Worm (Caenorhabditis elegans) whole organism, young adult: ENCODE measurements around the gene C05D2.8.

Experiments
- B0035.1 ChIP-seq: sonication (generic microtip); optimal IDR thresholded peaks from 2 replicates; lab custom pipeline; 2016; ENCODE audit warnings: missing genetic modification characterization, mild to moderate bottlenecking, missing compliant biosample characterization, missing genotype, missing genetic modification reagents
- ceh-40 ChIP-seq: fragments of 200-800 bp; sonication (Bioruptor generic); IDR thresholded peaks from 2 replicates; pipeline ENCODE4 v1.3.6; 2022; ENCODE audit warnings: missing genetic modification characterization, missing compliant biosample characterization
- ceh-91 ChIP-seq: fragments of 200-800 bp; sonication (Bioruptor generic); IDR thresholded peaks from 2 replicates; pipeline ENCODE4 v1.3.6; 2022; ENCODE audit warnings: missing genetic modification reagents, missing genetic modification characterization, missing compliant biosample characterization
- dpff-1 ChIP-seq: sonication (generic microtip); optimal IDR thresholded peaks from 2 replicates; lab custom pipeline; 2017; ENCODE audit warnings: mild to moderate bottlenecking, missing genetic modification characterization, missing compliant biosample characterization
- egl-44 ChIP-seq: fragments of 200-800 bp; sonication (Bioruptor generic); IDR thresholded peaks from 2 replicates; pipeline ENCODE4 v1.3.6; 2022; ENCODE audit warnings: missing genetic modification reagents, missing genetic modification characterization, missing compliant biosample characterization
- him-1 ChIP-seq: sonication (generic microtip); optimal IDR thresholded peaks from 2 replicates; lab custom pipeline; 2016; ENCODE audit warnings: missing genotype, missing genetic modification reagents, missing genetic modification characterization, missing compliant biosample characterization
- hmg-20 ChIP-seq: fragments of 200-800 bp; sonication (Bioruptor generic); IDR thresholded peaks from 2 replicates; pipeline ENCODE4 v1.3.6; 2022; ENCODE audit warnings: missing genetic modification reagents, missing genetic modification characterization, missing compliant biosample characterization
- lin-40 ChIP-seq: sonication (generic microtip); optimal IDR thresholded peaks from 2 replicates; lab custom pipeline; 2016; ENCODE audit warnings: missing genetic modification characterization, mild to moderate bottlenecking, missing compliant biosample characterization, missing genotype, missing genetic modification reagents
- mel-28 ChIP-seq: sonication (generic microtip); optimal IDR thresholded peaks from 2 replicates; lab custom pipeline; 2016; ENCODE audit warnings: borderline replicate concordance, mild to moderate bottlenecking, missing genetic modification characterization, missing compliant biosample characterization
- pbrm-1 ChIP-seq: fragments of 200-800 bp; sonication (Bioruptor generic); IDR thresholded peaks from 2 replicates; pipeline ENCODE4 v1.3.6; 2022; ENCODE audit warnings: missing genetic modification reagents, missing genetic modification characterization, missing compliant biosample characterization
- rcor-1 ChIP-seq: fragments of 200-800 bp; sonication (Bioruptor generic); IDR thresholded peaks from 2 replicates; pipeline ENCODE4 v1.3.6; 2022; ENCODE audit warnings: missing genetic modification reagents, missing genetic modification characterization, missing compliant biosample characterization
- ztf-6 ChIP-seq: fragments of 200-800 bp; sonication (Bioruptor generic); IDR thresholded peaks from 2 replicates; pipeline ENCODE4 v1.3.6; 2022; ENCODE audit warnings: missing genetic modification reagents, missing genetic modification characterization, missing compliant biosample characterization

DNA sequence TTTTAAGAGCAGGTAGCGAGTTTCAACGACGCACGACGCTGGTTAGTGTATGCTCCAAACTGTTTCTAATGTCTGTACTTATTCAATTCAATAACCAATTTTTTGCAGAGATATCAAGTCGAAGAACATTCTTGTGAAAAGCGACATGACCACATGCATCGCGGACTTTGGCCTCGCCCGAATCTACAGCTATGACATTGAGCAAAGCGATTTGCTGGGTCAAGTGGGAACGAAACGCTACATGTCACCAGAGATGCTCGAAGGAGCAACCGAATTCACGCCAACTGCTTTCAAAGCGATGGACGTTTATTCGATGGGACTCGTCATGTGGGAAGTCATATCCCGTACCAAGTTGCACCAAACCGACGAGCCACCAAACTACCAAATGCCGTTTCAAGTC is 20.2 kb upstream of the C05D2.8 start:
- no peak for TF ChIP-seq hmg-20 (GFP tag; lab: Robert Waterston, UW)
- TF ChIP-seq him-1 (tag; lab: Kevin White, UChicago) = no peak
- no peak for TF ChIP-seq ceh-40 (GFP tag; lab: Robert Waterston, UW)
- TF ChIP-seq rcor-1 (GFP tag; lab: Robert Waterston, UW) = no peak
- no peak for TF ChIP-seq pbrm-1 (GFP tag; lab: Robert Waterston, UW)
- no peak for TF ChIP-seq egl-44 (GFP tag; lab: Robert Waterston, UW)
- TF ChIP-seq lin-40 (tag; lab: Kevin White, UChicago) = no peak
- no peak for TF ChIP-seq B0035.1 (tag; lab: Kevin White, UChicago)
- no peak for TF ChIP-seq dpff-1 (tag; lab: Kevin White, UChicago)
- no peak for TF ChIP-seq mel-28
- TF ChIP-seq ceh-91 (GFP tag; lab: Robert Waterston, UW) = no peak
- TF ChIP-seq ztf-6 = no peak
